Fruit fly (Drosophila melanogaster) whole organism, pupa: ENCODE data around the gene Mpp6.

ENCODE experiments used
- D1 ChIP-seq: fragments of 200-800 bp; sonication (Bioruptor generic); optimal IDR thresholded peaks from 2 replicates; lab custom pipeline; 2018; ENCODE audit warnings: missing biosample characterization, mild to moderate bottlenecking, missing genetic modification characterization, moderate library complexity
- Ets98B ChIP-seq: fragments of 200-800 bp; sonication (Bioruptor generic); IDR thresholded peaks from 2 replicates; pipeline ENCODE4 v1.3.6; 2022; ENCODE audit warnings: missing biosample characterization, missing genetic modification characterization

dm6 chr2L:21109680-21110079, 46.4 kb upstream of the Mpp6 start:
- TF ChIP-seq Ets98B (no peak), D1 (tag; lab: Kevin White, UChicago) (no peak)
